Worm (Caenorhabditis elegans) whole organism, L4/young adult: Measurements from ENCODE around the gene C03C10.7.

Experiments used
- W03F9.2 ChIP-seq: fragments of 150-350 bp; optimal IDR thresholded peaks from 2 replicates; lab custom pipeline; 2014; ENCODE audit warnings: missing biosample characterization, missing genetic modification characterization
- dao-5 ChIP-seq: sonication (generic microtip); optimal IDR thresholded peaks from 2 replicates; lab custom pipeline; 2016; ENCODE audit warnings: missing genotype, missing genetic modification characterization, moderate library complexity, missing compliant biosample characterization
- him-1 ChIP-seq: sonication (generic microtip); optimal IDR thresholded peaks from 2 replicates; lab custom pipeline; 2016; ENCODE audit warnings: missing genotype, missing genetic modification reagents, missing genetic modification characterization, missing compliant biosample characterization

Gene C03C10.7

DNA sequence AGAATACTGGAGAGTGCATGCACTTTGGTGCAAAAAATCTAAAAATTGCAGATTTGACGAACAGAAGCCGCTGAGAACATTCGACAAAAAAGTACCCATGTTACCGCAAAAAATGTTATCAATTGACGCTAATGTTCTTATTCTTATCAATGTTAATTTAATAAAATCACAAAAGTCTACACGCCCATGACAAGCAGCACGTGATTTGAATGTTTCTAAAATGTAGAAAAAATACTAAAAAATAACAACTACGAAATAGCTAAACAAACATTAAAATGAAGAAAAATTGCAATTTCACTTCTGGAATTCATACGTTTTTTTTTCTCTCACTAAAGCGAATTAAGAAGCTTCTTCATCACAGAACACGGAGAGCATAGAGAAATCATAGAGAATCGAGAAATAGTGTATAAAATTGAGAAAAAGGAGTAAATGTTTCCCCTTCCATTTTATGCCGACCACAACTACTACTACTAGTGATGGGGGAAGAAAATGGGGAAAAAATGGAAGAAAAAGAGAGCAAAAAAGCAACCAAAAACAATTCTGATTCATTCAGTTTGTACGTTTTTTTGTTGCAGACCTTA is 7.4 kb upstream of the C03C10.7 start:
- no peak for TF ChIP-seq him-1 (tag; lab: Kevin White, UChicago)
- no peak for TF ChIP-seq dao-5 (tag; lab: Kevin White, UChicago)
- TF ChIP-seq W03F9.2 (tag; lab: Kevin White, UChicago): no peak

DNA sequence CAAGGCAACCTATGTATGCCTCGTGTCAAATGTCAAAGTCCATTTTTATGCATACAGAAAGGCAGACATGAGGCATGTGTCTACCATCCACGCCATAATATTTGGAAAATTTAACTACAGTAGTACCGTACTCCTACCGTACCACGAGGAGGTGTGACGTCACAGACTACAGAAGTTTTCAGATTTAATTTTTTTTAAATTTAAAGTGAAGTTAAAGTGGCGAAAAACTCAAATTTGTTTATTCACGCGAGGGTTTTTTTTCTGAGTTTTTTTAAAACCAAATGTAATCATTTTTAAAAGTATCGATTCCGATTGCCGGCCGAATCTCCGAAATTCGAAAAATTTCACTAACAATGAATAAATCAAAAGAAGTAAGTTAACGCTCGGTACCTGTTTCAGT is 5.1 kb upstream of the C03C10.7 start, which contains the start of gene C03C10.2:
Gene C03C10.2 (plus strand): TSS at position 301 of the 400 bp plus-strand sequence.
- TF ChIP-seq dao-5 (tag; lab: Kevin White, UChicago): no peak

DNA sequence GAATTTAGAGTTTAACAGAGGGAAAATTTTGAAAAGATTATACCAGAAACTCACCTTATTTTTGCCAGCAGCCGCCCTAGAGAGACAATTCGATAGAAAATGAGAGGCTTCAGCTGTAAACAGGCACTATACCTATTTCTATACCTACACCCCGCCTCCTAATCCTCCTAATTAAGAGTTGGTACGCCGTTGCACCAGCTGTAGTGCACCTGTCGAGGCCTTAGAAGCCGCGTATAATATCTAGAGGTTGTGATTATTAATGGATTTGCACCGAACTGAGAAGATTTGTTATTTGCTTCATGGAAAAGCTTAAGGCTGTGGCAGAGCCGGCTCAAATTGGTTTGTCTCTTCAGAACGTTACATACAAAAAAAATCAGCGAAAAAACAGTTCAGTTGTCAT is 3.8 kb upstream of the C03C10.7 start, which contains the start of gene C03C10.5:
Gene C03C10.5 (minus strand): TSS at position 101 of the 400 bp plus-strand sequence.
- TF ChIP-seq W03F9.2 (tag; lab: Kevin White, UChicago) (no peak), him-1 (tag; lab: Kevin White, UChicago) (no peak), dao-5 (tag; lab: Kevin White, UChicago) (no peak)

ce11 chrIII:4092962-4093361 is 2.9 kb upstream of the C03C10.7 start:
- TF ChIP-seq dao-5 (tag; lab: Kevin White, UChicago) (no peak), him-1 (tag; lab: Kevin White, UChicago) (no peak), W03F9.2 (tag; lab: Kevin White, UChicago) (no peak)

DNA sequence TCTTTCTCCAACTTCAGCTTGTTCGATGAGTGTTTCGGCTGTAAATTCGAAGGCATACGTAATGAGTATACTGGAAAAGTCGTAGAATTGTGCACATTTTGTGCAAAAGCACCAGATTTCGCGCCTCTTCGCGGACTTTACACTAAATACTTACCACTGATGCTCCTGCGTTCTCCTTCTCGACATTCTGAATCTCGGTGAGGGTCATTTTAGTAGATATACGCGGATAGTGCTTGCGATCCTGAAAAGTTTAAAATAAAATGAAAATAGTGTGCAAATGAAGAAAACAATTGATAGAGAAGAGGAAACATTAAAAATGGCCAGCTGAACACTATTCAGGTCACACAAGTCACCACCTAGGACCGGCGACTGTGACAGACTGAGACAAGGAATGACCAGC is 1.2 kb upstream of the C03C10.7 start, which contains the start of gene rnr-2:
Gene rnr-2 (minus strand): TSS at position 241 of the 400 bp plus-strand sequence.
- TF ChIP-seq W03F9.2 (tag; lab: Kevin White, UChicago): no peak
- TF ChIP-seq dao-5 (tag; lab: Kevin White, UChicago): no peak
- TF ChIP-seq him-1 (tag; lab: Kevin White, UChicago): no peak

DNA sequence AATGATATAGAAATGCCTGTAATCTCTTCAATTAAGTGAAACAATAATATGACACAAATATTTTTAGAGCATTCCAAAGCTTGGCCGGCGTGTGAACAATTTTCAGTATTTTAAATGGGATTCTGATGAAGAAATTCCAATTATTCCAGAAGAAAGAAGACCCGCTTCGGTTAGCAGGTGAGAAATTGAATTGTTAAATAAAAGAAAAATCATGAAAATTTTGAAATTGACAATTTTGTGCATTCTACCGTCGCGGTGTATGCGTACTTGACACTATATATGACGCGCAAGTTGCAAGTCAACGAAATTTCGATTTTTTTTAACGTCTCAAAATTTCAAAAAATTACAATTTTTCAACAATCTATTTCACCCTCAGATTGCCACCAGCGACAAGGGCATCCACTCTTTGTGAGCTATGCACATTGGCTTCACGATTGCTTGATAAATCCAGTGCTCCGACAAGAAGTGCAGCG is 561 bp downstream of the C03C10.7 start:
- TF ChIP-seq dao-5 (tag; lab: Kevin White, UChicago) (no peak), W03F9.2 (tag; lab: Kevin White, UChicago) (no peak), him-1 (tag; lab: Kevin White, UChicago) (no peak)

DNA sequence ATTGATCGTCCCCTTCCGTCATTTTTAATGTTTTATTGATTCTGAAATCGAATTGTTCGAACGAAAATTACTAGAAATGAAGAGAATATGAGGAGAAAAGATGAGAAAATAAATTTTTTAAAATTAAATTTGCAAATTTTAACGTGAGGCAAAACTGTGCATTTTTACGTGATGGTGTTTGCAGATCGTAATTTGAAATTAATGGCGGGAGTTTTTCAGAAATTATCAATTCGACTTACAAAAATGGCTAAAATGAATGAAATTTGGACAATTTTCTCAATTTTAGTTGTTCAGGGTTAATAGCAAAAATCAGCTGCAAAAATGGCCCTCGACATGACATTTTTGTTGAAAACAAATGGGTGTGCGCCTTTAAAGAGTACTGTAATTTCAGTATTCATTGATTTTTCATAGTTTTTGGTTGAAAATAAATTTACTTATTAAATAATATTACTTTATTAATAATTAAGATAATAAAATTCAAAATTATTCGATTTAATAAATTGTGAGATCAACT is 2.3 kb downstream of the C03C10.7 start, which contains the start of gene rei-1:
Gene rei-1 (minus strand): TSS at position 84 of the 514 bp plus-strand sequence.
- no peak for TF ChIP-seq dao-5 (tag; lab: Kevin White, UChicago)
- TF ChIP-seq him-1 (tag; lab: Kevin White, UChicago): no peak
- no peak for TF ChIP-seq W03F9.2 (tag; lab: Kevin White, UChicago)

DNA sequence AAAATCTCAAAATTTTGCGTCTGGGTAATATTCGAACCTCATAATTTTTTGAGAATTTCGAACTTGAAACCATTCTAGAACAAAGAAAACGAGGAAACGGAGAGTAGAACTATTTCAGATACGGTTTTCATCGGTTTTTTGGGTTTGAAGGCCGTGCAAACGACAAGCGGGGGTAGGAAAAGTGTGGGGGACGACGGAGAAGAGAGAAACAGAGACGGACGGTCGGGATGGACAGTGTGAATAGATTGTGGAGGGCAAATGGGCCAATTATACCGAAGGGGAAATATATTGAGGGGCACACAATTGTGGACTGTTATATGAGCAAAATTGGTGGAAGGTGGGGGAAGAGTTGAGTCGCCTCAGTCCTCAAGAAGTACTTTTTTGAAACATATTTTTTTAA is 2.9 kb downstream of the C03C10.7 start:
- TF ChIP-seq him-1 (tag; lab: Kevin White, UChicago): no peak
- TF ChIP-seq dao-5 (tag; lab: Kevin White, UChicago): no peak
- TF ChIP-seq W03F9.2 (tag; lab: Kevin White, UChicago): no peak

- TF ChIP-seq him-1 (tag; lab: Kevin White, UChicago) (no peak), W03F9.2 (tag; lab: Kevin White, UChicago) (no peak)
These were observed 4.2 kb downstream of the C03C10.7 start for ce11 chrIII:4099884-4100596.

ce11 chrIII:4101016-4101415 is 5.2 kb downstream of the C03C10.7 start:
- TF ChIP-seq W03F9.2 (tag; lab: Kevin White, UChicago): no peak
- TF ChIP-seq him-1 (tag; lab: Kevin White, UChicago): no peak
- TF ChIP-seq dao-5 (tag; lab: Kevin White, UChicago): no peak

DNA sequence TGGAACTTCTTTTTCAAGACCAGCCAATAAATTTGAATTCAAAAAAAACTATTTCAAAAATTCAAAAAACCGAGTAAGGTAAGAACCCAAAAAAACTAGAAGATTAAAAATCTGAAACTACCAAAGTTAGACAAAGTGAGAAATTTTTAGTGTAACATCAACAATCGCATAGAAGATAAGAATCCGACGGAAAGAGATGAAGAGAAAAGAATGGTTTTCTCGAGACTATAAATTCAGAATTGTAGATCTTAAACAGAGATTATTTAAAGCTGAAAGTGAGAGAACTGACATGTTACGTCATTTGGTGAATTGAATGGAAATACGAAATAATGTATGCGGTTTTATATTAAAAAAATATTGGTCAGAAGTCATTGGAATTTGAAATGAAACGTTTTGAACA is 6.2 kb downstream of the C03C10.7 start:
- TF ChIP-seq W03F9.2 (tag; lab: Kevin White, UChicago): no peak
- no peak for TF ChIP-seq him-1 (tag; lab: Kevin White, UChicago)
- no peak for TF ChIP-seq dao-5 (tag; lab: Kevin White, UChicago)

DNA sequence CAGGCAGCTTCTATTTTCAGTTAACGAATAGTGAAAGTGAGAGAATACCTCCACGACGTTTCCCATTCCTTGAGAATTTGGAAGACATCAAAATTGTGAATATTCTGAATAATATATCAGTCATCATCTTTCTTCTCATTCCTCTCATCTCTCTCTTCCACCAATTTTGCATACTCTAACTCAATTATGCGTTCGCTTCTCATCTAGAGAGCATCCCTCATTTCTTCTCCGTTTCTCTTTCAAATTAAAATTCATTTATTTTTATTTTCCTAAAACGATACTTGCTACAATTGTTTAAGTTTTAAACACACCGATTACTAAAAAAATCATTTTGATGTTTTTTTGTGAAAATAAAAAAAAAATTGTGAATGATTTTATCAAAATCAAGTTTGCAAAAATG is 7.3 kb downstream of the C03C10.7 start:
- TF ChIP-seq dao-5 (tag; lab: Kevin White, UChicago) (no peak), W03F9.2 (tag; lab: Kevin White, UChicago) (no peak)

- no peak for TF ChIP-seq dao-5 (tag; lab: Kevin White, UChicago)
- TF ChIP-seq W03F9.2 (tag; lab: Kevin White, UChicago): no peak
- TF ChIP-seq him-1 (tag; lab: Kevin White, UChicago): no peak
These were observed 10.8 kb downstream of the C03C10.7 start for ce11 chrIII:4106611-4107010.
